Worm (Caenorhabditis elegans) whole organism, young adult: ENCODE data around the gene C06A8.6.

Experiments used
- B0261.1 ChIP-seq: sonication (generic microtip); optimal IDR thresholded peaks from 2 replicates; lab custom pipeline; 2016; ENCODE audit warnings: mild to moderate bottlenecking, missing genetic modification characterization, moderate library complexity, missing compliant biosample characterization
- B0336.3 ChIP-seq: fragments of 200-800 bp; sonication (Bioruptor generic); IDR thresholded peaks from 2 replicates; pipeline ENCODE4 v1.3.6; 2022; ENCODE audit warnings: missing genetic modification characterization, missing compliant biosample characterization
- C17E4.6 ChIP-seq: fragments of 200-800 bp; sonication (Bioruptor generic); IDR thresholded peaks from 2 replicates; pipeline ENCODE4 v1.3.6; 2022; ENCODE audit warnings: missing genetic modification reagents, missing genetic modification characterization, missing compliant biosample characterization
- F22D6.2 ChIP-seq: sonication (generic microtip); optimal IDR thresholded peaks from 2 replicates; lab custom pipeline; 2016; ENCODE audit warnings: mild to moderate bottlenecking, missing genetic modification characterization, missing compliant biosample characterization
- F52B5.7 ChIP-seq: sonication (generic microtip); optimal IDR thresholded peaks from 2 replicates; lab custom pipeline; 2016; ENCODE audit warnings: mild to moderate bottlenecking, missing genetic modification characterization, missing compliant biosample characterization
- K11D2.4 ChIP-seq: fragments of 200-800 bp; sonication (Bioruptor generic); IDR thresholded peaks from 2 replicates; pipeline ENCODE4 v1.3.6; 2022; ENCODE audit warnings: missing genetic modification reagents, missing genetic modification characterization, missing compliant biosample characterization
- K12H6.12 ChIP-seq: fragments of 200-800 bp; sonication (Bioruptor generic); optimal IDR thresholded peaks from 2 replicates; lab custom pipeline; 2018; ENCODE audit warnings: mild to moderate bottlenecking, missing genetic modification characterization, missing compliant biosample characterization
- Y67H2A.10 ChIP-seq: fragments of 200-800 bp; sonication (Bioruptor generic); conservative IDR thresholded peaks from 2 replicates; pipeline ENCODE4 v1.3.6; 2022; ENCODE audit warnings: missing genetic modification reagents, missing genetic modification characterization, missing compliant biosample characterization
- Y79H2A.3 ChIP-seq: fragments of 200-800 bp; sonication (Bioruptor generic); conservative IDR thresholded peaks from 2 replicates; pipeline ENCODE4 v1.3.6; 2022; ENCODE audit warnings: missing genetic modification reagents, missing genetic modification characterization, missing compliant biosample characterization
- Y95B8A.8 ChIP-seq: fragments of 200-800 bp; sonication (Bioruptor generic); IDR thresholded peaks from 2 replicates; pipeline ENCODE4 v1.3.6; 2022; ENCODE audit warnings: missing genetic modification reagents, missing genetic modification characterization, missing compliant biosample characterization
- aptf-3 ChIP-seq: fragments of 200-800 bp; sonication (Bioruptor generic); IDR thresholded peaks from 2 replicates; pipeline ENCODE4 v1.3.6; 2022; ENCODE audit warnings: missing genetic modification characterization, missing compliant biosample characterization
- attf-3 ChIP-seq: fragments of 200-800 bp; sonication (Bioruptor generic); conservative IDR thresholded peaks from 2 replicates; pipeline ENCODE4 v1.3.6; 2022; ENCODE audit warnings: missing genetic modification reagents, missing genetic modification characterization, missing compliant biosample characterization
- attf-5 ChIP-seq: fragments of 200-800 bp; sonication (Bioruptor generic); optimal IDR thresholded peaks from 2 replicates; lab custom pipeline; 2018; ENCODE audit warnings: mild to moderate bottlenecking, missing genetic modification characterization, missing compliant biosample characterization
- attf-6 ChIP-seq: fragments of 200-800 bp; sonication (Bioruptor generic); IDR thresholded peaks from 2 replicates; pipeline ENCODE4 v1.3.6; 2022; ENCODE audit warnings: missing genetic modification reagents, missing genetic modification characterization, missing compliant biosample characterization
- ccch-3 ChIP-seq: fragments of 200-800 bp; sonication (Bioruptor generic); optimal IDR thresholded peaks from 2 replicates; lab custom pipeline; 2018; ENCODE audit warnings: mild to moderate bottlenecking, missing genetic modification characterization, missing compliant biosample characterization
- dox-1 ChIP-seq: fragments of 200-800 bp; sonication (Bioruptor generic); IDR thresholded peaks from 2 replicates; pipeline ENCODE4 v1.3.6; 2022; ENCODE audit warnings: missing genetic modification reagents, missing genetic modification characterization, missing compliant biosample characterization
- dpff-1 ChIP-seq: sonication (generic microtip); optimal IDR thresholded peaks from 2 replicates; lab custom pipeline; 2017; ENCODE audit warnings: mild to moderate bottlenecking, missing genetic modification characterization, missing compliant biosample characterization
- dpl-1 ChIP-seq: fragments of 150-350 bp; optimal IDR thresholded peaks from 2 replicates; lab custom pipeline; 2014; ENCODE audit warnings: missing biosample characterization, missing genetic modification reagents, missing genetic modification characterization
- ets-4 ChIP-seq: fragments of 200-800 bp; sonication (Bioruptor generic); optimal IDR thresholded peaks from 2 replicates; lab custom pipeline; 2018; ENCODE audit warnings: mild to moderate bottlenecking, missing genetic modification characterization, missing compliant biosample characterization
- hlh-12 ChIP-seq: sonication (generic microtip); optimal IDR thresholded peaks from 2 replicates; lab custom pipeline; 2016; ENCODE audit warnings: missing genetic modification characterization, missing compliant biosample characterization
- hlh-26 ChIP-seq: fragments of 200-800 bp; sonication (Bioruptor generic); conservative IDR thresholded peaks from 2 replicates; pipeline ENCODE4 v1.3.6; 2022; ENCODE audit warnings: missing genetic modification reagents, missing genetic modification characterization, missing compliant biosample characterization
- lin-26 ChIP-seq: fragments of 200-800 bp; sonication (Bioruptor generic); IDR thresholded peaks from 2 replicates; pipeline ENCODE4 v1.3.6; 2022; ENCODE audit warnings: missing genetic modification reagents, missing genetic modification characterization, missing compliant biosample characterization
- lin-40 ChIP-seq: sonication (generic microtip); optimal IDR thresholded peaks from 2 replicates; lab custom pipeline; 2016; ENCODE audit warnings: missing genetic modification characterization, mild to moderate bottlenecking, missing compliant biosample characterization, missing genotype, missing genetic modification reagents
- mel-28 ChIP-seq: sonication (generic microtip); optimal IDR thresholded peaks from 2 replicates; lab custom pipeline; 2016; ENCODE audit warnings: borderline replicate concordance, mild to moderate bottlenecking, missing genetic modification characterization, missing compliant biosample characterization
- nfyb-1 ChIP-seq: fragments of 200-800 bp; sonication (Bioruptor generic); IDR thresholded peaks from 2 replicates; pipeline ENCODE4 v1.3.6; 2022; ENCODE audit warnings: missing genetic modification reagents, missing genetic modification characterization, missing compliant biosample characterization
- nhr-27 ChIP-seq: fragments of 200-800 bp; sonication (Bioruptor generic); optimal IDR thresholded peaks from 2 replicates; lab custom pipeline; 2018; ENCODE audit warnings: mild to moderate bottlenecking, missing genetic modification characterization, moderate library complexity, missing compliant biosample characterization
- snpc-1.1 ChIP-seq: sonication (generic microtip); optimal IDR thresholded peaks from 2 replicates; lab custom pipeline; 2017; ENCODE audit warnings: missing genetic modification characterization, mild to moderate bottlenecking, missing compliant biosample characterization, antibody characterized with exemption, moderate library complexity, missing genotype, missing genetic modification reagents; ENCODE audit not compliant: insufficient read depth
- snpc-4 ChIP-seq, 5 experiments: fragments of 150-350 bp in 1 of 5; sonication (generic microtip) in 4 of 5; optimal IDR thresholded peaks; 2 replicates each; lab custom pipeline; 2014 to 2018; ENCODE audit warnings: missing genetic modification characterization in 5 of 5, missing biosample characterization in 3 of 5, antibody characterized with exemption in 2 of 5, mild to moderate bottlenecking in 2 of 5, missing compliant biosample characterization in 2 of 5, missing genotype in 2 of 5, moderate library complexity in 2 of 5, missing genetic modification reagents in 1 of 5
- sptf-2 ChIP-seq: fragments of 200-800 bp; sonication (Bioruptor generic); optimal IDR thresholded peaks from 2 replicates; lab custom pipeline; 2018; ENCODE audit warnings: mild to moderate bottlenecking, missing genetic modification characterization, missing compliant biosample characterization
- xnd-1 ChIP-seq: sonication (generic microtip); optimal IDR thresholded peaks from 2 replicates; lab custom pipeline; 2016; ENCODE audit warnings: missing genotype, missing genetic modification reagents, missing genetic modification characterization, missing compliant biosample characterization
- zfh-2 ChIP-seq: fragments of 200-800 bp; sonication (Bioruptor generic); conservative IDR thresholded peaks from 2 replicates; pipeline ENCODE4 v1.3.6; 2022; ENCODE audit warnings: missing genetic modification reagents, missing genetic modification characterization, missing compliant biosample characterization
- zim-3 ChIP-seq: sonication (generic microtip); optimal IDR thresholded peaks from 2 replicates; lab custom pipeline; 2017; ENCODE audit warnings: mild to moderate bottlenecking, missing genetic modification characterization, moderate library complexity, missing compliant biosample characterization

Gene C06A8.6

ce11 chrII:7808950-7809349, 36.7 kb downstream of the C06A8.6 start (continued):
- TF ChIP-seq attf-6 (GFP tag; lab: Robert Waterston, UW), result no peak
- no peak for TF ChIP-seq nfyb-1 (GFP tag; lab: Robert Waterston, UW)
- TF ChIP-seq ets-4 (GFP tag; lab: Kevin White, UChicago), result peak; percentile 69
- TF ChIP-seq hlh-12 (tag; lab: Kevin White, UChicago), result no peak
- no peak for TF ChIP-seq ccch-3 (GFP tag; lab: Kevin White, UChicago)
- TF ChIP-seq F22D6.2 (tag; lab: Kevin White, UChicago), result no peak
- TF ChIP-seq mel-28, result no peak
- TF ChIP-seq F52B5.7, result no peak
- no peak; the same call in 1 of the 2 replicates for TF ChIP-seq zfh-2 (GFP tag; lab: Robert Waterston, UW)
- TF ChIP-seq sptf-2 (GFP tag; lab: Kevin White, UChicago), result no peak
- no peak for TF ChIP-seq nhr-27 (tag; lab: Kevin White, UChicago)
- no peak for TF ChIP-seq zim-3 (tag; lab: Kevin White, UChicago)
- TF ChIP-seq snpc-4 (GFP tag; optimal IDR thresholded peaks at IDR 0.05; lab: Kevin White, UChicago), result no peak
- no peak for TF ChIP-seq snpc-4 (tag; optimal IDR thresholded peaks at IDR 0.05; lab: Kevin White, UChicago)
- no peak for TF ChIP-seq Y67H2A.10
- TF ChIP-seq C17E4.6, result no peak
- no peak for TF ChIP-seq Y79H2A.3 (GFP tag; lab: Robert Waterston, UW)

- TF ChIP-seq aptf-3 (GFP tag; lab: Robert Waterston, UW) (no peak), zim-3 (tag; lab: Kevin White, UChicago) (no peak)
Observed at ce11 chrII:7809358-7809914, 37.1 kb downstream of the C06A8.6 start.

- TF ChIP-seq B0336.3 (GFP tag; lab: Robert Waterston, UW) (no peak), xnd-1 (tag; lab: Kevin White, UChicago) (no peak), K12H6.12 (tag; lab: Kevin White, UChicago) (no peak), snpc-1.1 (tag; lab: Kevin White, UChicago) (no peak), dpl-1 (no peak), zfh-2 (GFP tag; lab: Robert Waterston, UW) (no peak), dpff-1 (tag; lab: Kevin White, UChicago) (no peak), lin-40 (tag; lab: Kevin White, UChicago) (no peak), Y95B8A.8 (GFP tag; lab: Robert Waterston, UW) (no peak), hlh-26 (GFP tag; lab: Robert Waterston, UW) (no peak), attf-3 (no peak), B0261.1 (tag; lab: Kevin White, UChicago) (no peak), lin-26 (GFP tag; lab: Robert Waterston, UW) (no peak), attf-5 (GFP tag; lab: Kevin White, UChicago) (no peak), dox-1 (no peak)
Observed at ce11 chrII:7810162-7810868, 38.0 kb downstream of the C06A8.6 start.

ce11 chrII:7810869-7811543, 38.7 kb downstream of the C06A8.6 start, which contains the start of gene cki-1:
TSS of gene cki-1 (plus strand) at chrII:7811240.
- no peak for TF ChIP-seq K11D2.4 (GFP tag; lab: Robert Waterston, UW)
- peak; percentile 42; the same call in 1 of the 2 replicates for TF ChIP-seq zfh-2 (GFP tag; lab: Robert Waterston, UW)
- TF ChIP-seq dpff-1 (tag; lab: Kevin White, UChicago), result no peak
